Worm (Caenorhabditis elegans): ENCODE measurements around the gene agxt-1.

ce11 chrII:8853238-8853637 is 7.8 kb downstream of the agxt-1 start:
- TF ChIP-seq sdz-12 (GFP tag; optimal IDR thresholded peaks at IDR 0.05) (no peak), unc-130 (GFP tag; optimal IDR thresholded peaks at IDR 0.05) (no peak), daf-16 (GFP tag; optimal IDR thresholded peaks at IDR 0.05) (no peak), daf-16 (tag; optimal IDR thresholded peaks at IDR 0.05) (no peak)
